Fruit fly (Drosophila melanogaster): ENCODE results near the gene CG33303.

CG33303 gene

dm6 chr2L:10339212-10339721 lies 36.3 kb downstream of the CG33303 start, which contains the start of gene SamDC (continued):
- TF ChIP-seq Nf-YC (tag; optimal IDR thresholded peaks at IDR 0.05): no peak
- no peak for TF ChIP-seq D19B (GFP tag; optimal IDR thresholded peaks at IDR 0.05)
- no peak for TF ChIP-seq kni (GFP tag; optimal IDR thresholded peaks at IDR 0.05)
- TF ChIP-seq eve (GFP tag; optimal IDR thresholded peaks at IDR 0.05): peak in 1 of 2 experiments; percentile 7
- TF ChIP-seq nerfin-1 (tag; optimal IDR thresholded peaks at IDR 0.05): no peak
- TF ChIP-seq fd102C (GFP tag; optimal IDR thresholded peaks at IDR 0.05): no peak
- peak; percentile 59; the same call in 1 of the 3 replicates for TF ChIP-seq dysf (GFP tag; IDR thresholded peaks at IDR 0.05)
- no peak for TF ChIP-seq slou (GFP tag; optimal IDR thresholded peaks at IDR 0.05)
- peak; percentile 71; the same call in 1 of the 2 replicates for TF ChIP-seq NFAT (GFP tag; IDR thresholded peaks at IDR 0.05)
- no peak for TF ChIP-seq disco-r (GFP tag; optimal IDR thresholded peaks at IDR 0.05)
- TF ChIP-seq CG16815 (GFP tag; optimal IDR thresholded peaks at IDR 0.05): peak; percentile 7
- peak; percentile 95 for TF ChIP-seq CG1024 (GFP tag; IDR thresholded peaks at IDR 0.05)
- no peak for TF ChIP-seq rib (GFP tag; IDR thresholded peaks at IDR 0.05)
- TF ChIP-seq gce (GFP tag; IDR thresholded peaks at IDR 0.05): no peak
- no peak for TF ChIP-seq CG32767 (GFP tag; IDR thresholded peaks at IDR 0.05)
- TF ChIP-seq CG7786 (GFP tag; optimal IDR thresholded peaks at IDR 0.05): peak; percentile 16
- TF ChIP-seq CG7372 (GFP tag; IDR thresholded peaks at IDR 0.05): no peak
- 0 out of 2 replicates have a peak, but pooled peaks have one; percentile 26 for TF ChIP-seq onecut (GFP tag; IDR thresholded peaks at IDR 0.05)
- no peak for TF ChIP-seq CG7928 (GFP tag; optimal IDR thresholded peaks at IDR 0.05)
- TF ChIP-seq Scr (GFP tag; IDR thresholded peaks at IDR 0.05; ENCODE audit: partially characterized antibody): peak; percentile 85
- TF ChIP-seq CG14441 (GFP tag; IDR thresholded peaks at IDR 0.05): peak; percentile 5; the same call in 1 of the 2 replicates
- TF ChIP-seq grau (tag; optimal IDR thresholded peaks at IDR 0.05): peak; percentile 62
- peak; percentile 63 for TF ChIP-seq PHDP (tag; optimal IDR thresholded peaks at IDR 0.05)
- no peak for TF ChIP-seq ftz-f1 (GFP tag; optimal IDR thresholded peaks at IDR 0.05)
- no peak for TF ChIP-seq CG17186 (GFP tag; optimal IDR thresholded peaks at IDR 0.05)
- no peak for TF ChIP-seq CG13296 (GFP tag; optimal IDR thresholded peaks at IDR 0.05)
- TF ChIP-seq CG13424 (tag; optimal IDR thresholded peaks at IDR 0.05): peak; percentile 59
- TF ChIP-seq CG11560 (tag; IDR thresholded peaks at IDR 0.05): no peak
- TF ChIP-seq CG12236 (GFP tag; optimal IDR thresholded peaks at IDR 0.05): no peak
- no peak for TF ChIP-seq ken (GFP tag; IDR thresholded peaks at IDR 0.05)
- no peak for TF ChIP-seq CG10462 (GFP tag; optimal IDR thresholded peaks at IDR 0.05)
- no peak for TF ChIP-seq Lim3 (GFP tag; IDR thresholded peaks at IDR 0.05)
- no peak for TF ChIP-seq Lpt (GFP tag; optimal IDR thresholded peaks at IDR 0.05)
- no peak for TF ChIP-seq pita (GFP tag; optimal IDR thresholded peaks at IDR 0.05)
- peak; percentile 36 for TF ChIP-seq CG10209 (GFP tag; optimal IDR thresholded peaks at IDR 0.05)
- no peak; the same call in 1 of the 2 replicates for TF ChIP-seq chm (GFP tag; IDR thresholded peaks at IDR 0.05)
- TF ChIP-seq CG8290 (GFP tag; optimal IDR thresholded peaks at IDR 0.05): peak; percentile 80
- TF ChIP-seq CG8290 (tag; optimal IDR thresholded peaks at IDR 0.05): peak; percentile 1 to 79
- TF ChIP-seq CG9876 (GFP tag; optimal IDR thresholded peaks at IDR 0.05): no peak
- TF ChIP-seq p53 (GFP tag; optimal IDR thresholded peaks at IDR 0.05): no peak
- TF ChIP-seq yki (optimal IDR thresholded peaks at IDR 0.05): no peak
- TF ChIP-seq CG10543 (GFP tag; optimal IDR thresholded peaks at IDR 0.05): no peak
- no peak for TF ChIP-seq Rx (GFP tag; IDR thresholded peaks at IDR 0.05)
- no peak for TF ChIP-seq cwo (GFP tag; optimal IDR thresholded peaks at IDR 0.05)
- peak; percentile 77 for TF ChIP-seq tna (GFP tag; IDR thresholded peaks at IDR 0.05; ENCODE audit: partially characterized antibody)
- TF ChIP-seq CG13123 (GFP tag; optimal IDR thresholded peaks at IDR 0.05): peak; percentile 12
- TF ChIP-seq Stat92E (GFP tag; optimal IDR thresholded peaks at IDR 0.05): peak in 2 of 3 experiments; percentile 12 to 85
- no peak for TF ChIP-seq CG18011 (GFP tag; optimal IDR thresholded peaks at IDR 0.05)
- TF ChIP-seq caup (GFP tag; optimal IDR thresholded peaks at IDR 0.05; ENCODE audit: severe bottlenecking): peak; percentile 45
- TF ChIP-seq Hmr (GFP tag; optimal IDR thresholded peaks at IDR 0.05): peak; percentile 75
- no peak for TF ChIP-seq CG1233 (GFP tag; optimal IDR thresholded peaks at IDR 0.05)

Measured in whole organism, embryonic.